Worm (Caenorhabditis elegans) whole organism, L2 larva: Measurements from ENCODE around the gene pisy-1.
"Not testable (repeated sequence)": the region's sequence is repeated elsewhere in the genome, so short reads cannot be mapped to it uniquely, and the experiment has no call there.

Experiments
- C34F6.9 ChIP-seq: fragments of 150-350 bp; optimal IDR thresholded peaks from 2 replicates; lab custom pipeline; 2014; ENCODE audit warnings: missing biosample characterization, missing genetic modification characterization
- Y55F3AM.14 ChIP-seq: fragments of 200-800 bp; sonication (Bioruptor generic); optimal IDR thresholded peaks from 2 replicates; lab custom pipeline; 2018; ENCODE audit warnings: mild to moderate bottlenecking, missing genetic modification characterization, missing compliant biosample characterization
- ZK546.5 ChIP-seq: sonication (generic microtip); optimal IDR thresholded peaks from 2 replicates; lab custom pipeline; 2017; ENCODE audit warnings: missing biosample characterization, missing genetic modification characterization
- alr-1 ChIP-seq: fragments of 150-350 bp; optimal IDR thresholded peaks from 2 replicates; lab custom pipeline; 2014; ENCODE audit warnings: missing biosample characterization, missing genetic modification characterization
- aly-2 ChIP-seq: fragments of 150-350 bp; optimal IDR thresholded peaks from 2 replicates; lab custom pipeline; 2014; ENCODE audit warnings: missing biosample characterization, missing genetic modification characterization
- ama-1 ChIP-seq: fragments of 150-350 bp; optimal IDR thresholded peaks from 2 replicates; lab custom pipeline; 2018; ENCODE audit warnings: inconsistent platforms
- blmp-1 ChIP-seq: sonication (generic microtip); optimal IDR thresholded peaks from 2 replicates; lab custom pipeline; 2017; ENCODE audit warnings: missing genetic modification characterization, mild to moderate bottlenecking, missing compliant biosample characterization, antibody characterized with exemption, moderate library complexity; ENCODE audit not compliant: insufficient read depth
- ceh-16 ChIP-seq: fragments of 150-350 bp; optimal IDR thresholded peaks from 2 replicates; lab custom pipeline; 2014; ENCODE audit warnings: missing biosample characterization, missing genetic modification characterization
- ceh-82 ChIP-seq: fragments of 150-350 bp; optimal IDR thresholded peaks from 2 replicates; lab custom pipeline; 2014; ENCODE audit warnings: missing biosample characterization, missing genetic modification characterization
- crh-2 ChIP-seq: sonication (generic microtip); optimal IDR thresholded peaks from 2 replicates; lab custom pipeline; 2017; ENCODE audit warnings: missing biosample characterization, missing genetic modification characterization
- dmd-4 ChIP-seq: sonication (generic microtip); optimal IDR thresholded peaks from 2 replicates; lab custom pipeline; 2017; ENCODE audit warnings: missing biosample characterization, missing genetic modification characterization
- egl-27 ChIP-seq: sonication (generic microtip); optimal IDR thresholded peaks from 3 replicates; lab custom pipeline; 2017; ENCODE audit warnings: missing biosample characterization, missing genetic modification reagents, missing genetic modification characterization
- elt-3 ChIP-seq: sonication (generic microtip); optimal IDR thresholded peaks from 2 replicates; lab custom pipeline; 2017; ENCODE audit warnings: missing biosample characterization, missing genetic modification characterization
- fos-1 ChIP-seq: fragments of 150-350 bp; optimal IDR thresholded peaks from 2 replicates; lab custom pipeline; 2014; ENCODE audit warnings: missing biosample characterization, missing genetic modification characterization
- lin-13 ChIP-seq: fragments of 150-350 bp; optimal IDR thresholded peaks from 2 replicates; lab custom pipeline; 2014; ENCODE audit warnings: missing biosample characterization, missing genetic modification reagents, missing genetic modification characterization
- lsy-2 ChIP-seq, 2 experiments: fragments of 150-350 bp in 1 of 2; sonication (generic microtip) in 1 of 2; optimal IDR thresholded peaks; 2 replicates each; lab custom pipeline; 2014 to 2017; ENCODE audit warnings: missing biosample characterization in 2 of 2, missing genetic modification characterization in 2 of 2
- mbf-1 ChIP-seq: sonication (generic microtip); optimal IDR thresholded peaks from 2 replicates; lab custom pipeline; 2017; ENCODE audit warnings: missing biosample characterization, missing genetic modification characterization
- mdl-1 ChIP-seq, 2 experiments: fragments of 150-350 bp in 1 of 2; sonication (generic microtip) in 1 of 2; optimal IDR thresholded peaks; 2 replicates each; lab custom pipeline; 2017; ENCODE audit warnings: missing biosample characterization in 2 of 2, missing genetic modification characterization in 2 of 2
- nhr-10 ChIP-seq: sonication (generic microtip); optimal IDR thresholded peaks from 2 replicates; lab custom pipeline; 2017; ENCODE audit warnings: missing biosample characterization, missing genetic modification characterization
- nhr-12 ChIP-seq: fragments of 150-350 bp; optimal IDR thresholded peaks from 2 replicates; lab custom pipeline; 2014; ENCODE audit warnings: missing biosample characterization, missing genetic modification characterization
- nhr-129 ChIP-seq: fragments of 150-350 bp; optimal IDR thresholded peaks from 2 replicates; lab custom pipeline; 2014; ENCODE audit warnings: missing biosample characterization, missing genetic modification characterization
- nhr-23 ChIP-seq: fragments of 150-350 bp; optimal IDR thresholded peaks from 2 replicates; lab custom pipeline; 2014; ENCODE audit warnings: missing biosample characterization, missing genetic modification reagents, missing genetic modification characterization
- nhr-237 ChIP-seq: fragments of 150-350 bp; optimal IDR thresholded peaks from 2 replicates; lab custom pipeline; 2014; ENCODE audit warnings: missing biosample characterization, missing genetic modification characterization
- nhr-6 ChIP-seq: fragments of 150-350 bp; optimal IDR thresholded peaks from 2 replicates; lab custom pipeline; 2014; ENCODE audit warnings: missing biosample characterization, missing genetic modification characterization
- nhr-77 ChIP-seq: fragments of 150-350 bp; optimal IDR thresholded peaks from 2 replicates; lab custom pipeline; 2014; ENCODE audit warnings: missing biosample characterization, missing genetic modification characterization
- sem-4 ChIP-seq: fragments of 150-350 bp; optimal IDR thresholded peaks from 2 replicates; lab custom pipeline; 2014; ENCODE audit warnings: missing biosample characterization, missing genetic modification reagents, missing genetic modification characterization
- skn-1 ChIP-seq: sonication (generic microtip); optimal IDR thresholded peaks from 2 replicates; lab custom pipeline; 2017; ENCODE audit warnings: missing biosample characterization, missing genetic modification characterization
- sma-3 ChIP-seq: sonication (generic microtip); optimal IDR thresholded peaks from 2 replicates; lab custom pipeline; 2016; ENCODE audit warnings: missing genetic modification reagents, missing genetic modification characterization, missing compliant biosample characterization
- sma-9 ChIP-seq, 2 experiments: fragments of 150-350 bp in 1 of 2; sonication (generic microtip) in 1 of 2; optimal IDR thresholded peaks; 2 replicates each; lab custom pipeline; 2014 to 2016; ENCODE audit warnings: missing genetic modification characterization in 2 of 2, mild to moderate bottlenecking in 1 of 2, missing biosample characterization in 1 of 2, missing compliant biosample characterization in 1 of 2, missing genetic modification reagents in 1 of 2, moderate library complexity in 1 of 2
- unc-39 ChIP-seq: fragments of 150-350 bp; optimal IDR thresholded peaks from 2 replicates; lab custom pipeline; 2014; ENCODE audit warnings: missing biosample characterization, missing genetic modification characterization
- unc-55 ChIP-seq: fragments of 150-350 bp; sonication (generic microtip); optimal IDR thresholded peaks from 3 replicates; lab custom pipeline; 2014; ENCODE audit warnings: missing biosample characterization, missing genetic modification reagents, missing genetic modification characterization
- ztf-11 ChIP-seq: sonication (generic microtip); optimal IDR thresholded peaks from 2 replicates; lab custom pipeline; 2017; ENCODE audit warnings: missing biosample characterization, missing genetic modification characterization
- ztf-4 ChIP-seq: fragments of 150-350 bp; optimal IDR thresholded peaks from 2 replicates; lab custom pipeline; 2014; ENCODE audit warnings: missing biosample characterization, missing genetic modification characterization

pisy-1 gene

ce11 chrII:12756180-12756579, 18.0 kb upstream of the pisy-1 start, which contains the start of the genes Y46G5A.7 and Y46G5A.8:
Gene Y46G5A.7, minus strand, starts transcription at chrII:12756332.
Gene Y46G5A.8, plus strand, starts transcription at chrII:12756338.
- TF ChIP-seq ceh-16 (tag; lab: Kevin White, UChicago) (no peak), egl-27 (tag; lab: Kevin White, UChicago) (no peak), alr-1 (tag; lab: Kevin White, UChicago) (no peak), unc-55 (GFP tag; lab: Kevin White, UChicago) (no peak), nhr-12 (tag; lab: Kevin White, UChicago) (no peak), ceh-82 (no peak), mdl-1 (tag; optimal IDR thresholded peaks at IDR 0.05; lab: Kevin White, UChicago) (no peak), blmp-1 (tag; lab: Kevin White, UChicago) (no peak), fos-1 (tag; lab: Kevin White, UChicago) (no peak), lin-13 (GFP tag; lab: Kevin White, UChicago) (no peak), aly-2 (no peak), ztf-4 (tag; lab: Kevin White, UChicago) (no peak), ama-1 (lab: Kevin White, UChicago) (no peak), nhr-129 (no peak), lsy-2 (tag; optimal IDR thresholded peaks at IDR 0.05; lab: Kevin White, UChicago) (no peak)
- TF ChIP-seq, all 48 proteins: peak for 0

- not testable (repeated sequence) for TF ChIP-seq nhr-77; nhr-10 (tag; lab: Kevin White, UChicago); ceh-82
These were observed 15.6 kb upstream of the pisy-1 start, which contains the start of gene Y46G5A.39 for ce11 chrII:12753725-12754124. Gene Y46G5A.39, minus strand, starts transcription at chrII:12753825.

- TF ChIP-seq nhr-6 (tag; lab: Kevin White, UChicago) (no peak), sma-9 (GFP tag; optimal IDR thresholded peaks at IDR 0.05; lab: Kevin White, UChicago) (no peak), sma-9 (tag; optimal IDR thresholded peaks at IDR 0.05; lab: Kevin White, UChicago) (no peak), nhr-23 (tag; lab: Kevin White, UChicago) (no peak), ZK546.5 (tag; lab: Kevin White, UChicago) (no peak), crh-2 (no peak), mbf-1 (tag; lab: Kevin White, UChicago) (no peak), ama-1 (lab: Kevin White, UChicago) (no peak)
These were observed 1.2 kb upstream of the pisy-1 start for ce11 chrII:12739306-12739705.

ce11 chrII:12736579-12736978, 1.6 kb downstream of the pisy-1 start, which contains the start of gene snrp-200:
Gene snrp-200, minus strand, starts transcription at chrII:12736910.
- TF ChIP-seq blmp-1 (tag; lab: Kevin White, UChicago) (no peak), Y55F3AM.14 (GFP tag; lab: Kevin White, UChicago) (no peak), elt-3 (tag; lab: Kevin White, UChicago) (no peak), ceh-16 (tag; lab: Kevin White, UChicago) (no peak), nhr-237 (no peak), skn-1 (tag; lab: Kevin White, UChicago) (no peak), ztf-11 (tag; lab: Kevin White, UChicago) (no peak), fos-1 (tag; lab: Kevin White, UChicago) (no peak), dmd-4 (tag; lab: Kevin White, UChicago) (no peak)

ce11 chrII:12729952-12730351, 8.2 kb downstream of the pisy-1 start:
- TF ChIP-seq alr-1 (tag; lab: Kevin White, UChicago), result no peak
- TF ChIP-seq unc-39 (tag; lab: Kevin White, UChicago), result no peak
- no peak for TF ChIP-seq mdl-1 (tag; optimal IDR thresholded peaks at IDR 0.05; lab: Kevin White, UChicago)
- TF ChIP-seq dmd-4 (tag; lab: Kevin White, UChicago), result no peak
- no peak for TF ChIP-seq nhr-77
- TF ChIP-seq C34F6.9, result no peak
- TF ChIP-seq nhr-23 (tag; lab: Kevin White, UChicago), result no peak
- no peak for TF ChIP-seq sem-4 (tag; lab: Kevin White, UChicago)
- TF ChIP-seq sma-3 (GFP tag; lab: Kevin White, UChicago), result no peak
